Worm (Caenorhabditis elegans) whole organism, L4/young adult: ENCODE results near the gene str-102.

Experiments
- W03F9.2 ChIP-seq: fragments of 150-350 bp; optimal IDR thresholded peaks from 2 replicates; lab custom pipeline; 2014; ENCODE audit warnings: missing biosample characterization, missing genetic modification characterization
- him-1 ChIP-seq: sonication (generic microtip); optimal IDR thresholded peaks from 2 replicates; lab custom pipeline; 2016; ENCODE audit warnings: missing genotype, missing genetic modification reagents, missing genetic modification characterization, missing compliant biosample characterization

- no peak for TF ChIP-seq W03F9.2 (tag; lab: Kevin White, UChicago)
- no peak for TF ChIP-seq him-1
Measured at ce11 chrV:15404859-15405258, 20.0 kb downstream of the str-102 start, which contains the start of gene srh-258.
